Fruit fly (Drosophila melanogaster): ENCODE results near the gene cDIP.

The cDIP gene

dm6 chr3R:21109712-21110111 lies 51.2 kb downstream of the cDIP start:
- TF ChIP-seq pdm3 (GFP tag; optimal IDR thresholded peaks at IDR 0.05): no peak
- no peak for TF ChIP-seq salr (GFP tag; optimal IDR thresholded peaks at IDR 0.05)
- no peak for TF ChIP-seq spab (GFP tag; optimal IDR thresholded peaks at IDR 0.05)
- no peak for TF ChIP-seq ss (GFP tag; optimal IDR thresholded peaks at IDR 0.05)
- no peak for TF ChIP-seq Sox14 (GFP tag; optimal IDR thresholded peaks at IDR 0.05)
- no peak for TF ChIP-seq Sox102F (GFP tag; optimal IDR thresholded peaks at IDR 0.05)
- TF ChIP-seq eg (GFP tag; IDR thresholded peaks at IDR 0.05): no peak
